Worm (Caenorhabditis elegans): ENCODE data around the gene gta-1.

ce11 chrIV:10191498-10191897 is 11.0 kb downstream of the gta-1 start:
- no peak for TF ChIP-seq dao-5 (tag; optimal IDR thresholded peaks at IDR 0.05)
- no peak for TF ChIP-seq him-1 (tag; optimal IDR thresholded peaks at IDR 0.05)
